Worm (Caenorhabditis elegans) whole organism, L4 larva: ENCODE data around the gene W08F4.12.

Source experiments
- F26F4.8 ChIP-seq: fragments of 200-800 bp; sonication (Bioruptor generic); conservative IDR thresholded peaks from 2 replicates; pipeline ENCODE4 v1.3.6; 2022; ENCODE audit warnings: missing genetic modification characterization, missing compliant biosample characterization
- daf-16 ChIP-seq, 3 experiments: sonication (generic microtip); optimal IDR thresholded peaks; 2 replicates each; lab custom pipeline; 2016 to 2017; ENCODE audit warnings: missing genetic modification characterization in 3 of 3, missing genetic modification reagents in 3 of 3, mild to moderate bottlenecking in 2 of 3, missing compliant biosample characterization in 2 of 3, missing biosample characterization in 1 of 3, moderate library complexity in 1 of 3
- fos-1 ChIP-seq: fragments of 150-350 bp; optimal IDR thresholded peaks from 2 replicates; lab custom pipeline; 2014; ENCODE audit warnings: missing biosample characterization, missing genetic modification characterization
- hlh-30 ChIP-seq: sonication (generic microtip); optimal IDR thresholded peaks from 2 replicates; lab custom pipeline; 2017; ENCODE audit warnings: antibody characterized with exemption, mild to moderate bottlenecking, missing genetic modification characterization, missing compliant biosample characterization; ENCODE audit not compliant: insufficient read depth
- lin-39 ChIP-seq: fragments of 150-350 bp; optimal IDR thresholded peaks from 2 replicates; lab custom pipeline; 2014; ENCODE audit warnings: missing biosample characterization, missing genetic modification reagents, missing genetic modification characterization
- lsy-2 ChIP-seq, 2 experiments: fragments of 150-350 bp in 1 of 2; sonication (generic microtip) in 1 of 2; optimal IDR thresholded peaks; 2 replicates each; lab custom pipeline; 2014 to 2017; ENCODE audit warnings: missing biosample characterization in 2 of 2, missing genetic modification characterization in 2 of 2
- nhr-10 ChIP-seq: fragments of 150-350 bp; optimal IDR thresholded peaks from 2 replicates; lab custom pipeline; 2014; ENCODE audit warnings: missing biosample characterization, missing genetic modification characterization
- nhr-111 ChIP-seq: fragments of 200-800 bp; sonication (Bioruptor generic); optimal IDR thresholded peaks from 2 replicates; lab custom pipeline; 2018; ENCODE audit warnings: mild to moderate bottlenecking, missing genetic modification characterization, missing compliant biosample characterization
- zag-1 ChIP-seq: fragments of 150-350 bp; optimal IDR thresholded peaks from 2 replicates; lab custom pipeline; 2014; ENCODE audit warnings: missing biosample characterization, missing genetic modification characterization

- TF ChIP-seq lin-39 (tag; lab: Kevin White, UChicago) = no peak
- TF ChIP-seq nhr-10 (tag; lab: Kevin White, UChicago) = no peak
- TF ChIP-seq nhr-111 = no peak
- TF ChIP-seq lsy-2 (tag; optimal IDR thresholded peaks at IDR 0.05; lab: Kevin White, UChicago) = no peak
- no peak for TF ChIP-seq hlh-30 (tag; lab: Kevin White, UChicago)
- TF ChIP-seq fos-1 (tag; lab: Kevin White, UChicago) = no peak
- TF ChIP-seq daf-16 (GFP tag; optimal IDR thresholded peaks at IDR 0.05; lab: Kevin White, UChicago) = no peak
- TF ChIP-seq daf-16 (tag; optimal IDR thresholded peaks at IDR 0.05; lab: Kevin White, UChicago) = no peak
- TF ChIP-seq zag-1 = no peak
- TF ChIP-seq F26F4.8 (GFP tag; lab: Robert Waterston, UW) = no peak
Observed at ce11 chrII:556185-556584, 28.0 kb downstream of the W08F4.12 start, which contains the start of the genes C09E8.1 and C09E8.6.
